Worm (Caenorhabditis elegans) whole organism, L1 larva: ENCODE results near the gene pho-5.

Experiments
- C04F5.9 ChIP-seq: sonication (generic microtip); optimal IDR thresholded peaks from 2 replicates; lab custom pipeline; 2016; ENCODE audit warnings: missing genetic modification characterization, missing compliant biosample characterization
- ceh-82 ChIP-seq, 3 experiments: fragments of 150-350 bp in 1 of 3; sonication (generic microtip) in 2 of 3; optimal IDR thresholded peaks; 2 replicates each; lab custom pipeline; 2014 to 2017; ENCODE audit warnings: missing biosample characterization in 3 of 3, missing genetic modification characterization in 3 of 3
- efl-1 ChIP-seq, 4 experiments: fragments of 150-350 bp; optimal IDR thresholded peaks in 3 of 4; peaks in 1 of 4; 1 replicate in 1 of 4; 2 replicates in 3 of 4; lab custom pipeline; 2014; ENCODE audit warnings: missing biosample characterization in 2 of 4, missing genetic modification characterization in 2 of 4, missing genetic modification reagents in 2 of 4
- nhr-71 ChIP-seq: sonication (generic microtip); optimal IDR thresholded peaks from 2 replicates; lab custom pipeline; 2016; ENCODE audit warnings: mild to moderate bottlenecking, missing genetic modification characterization, moderate library complexity, missing compliant biosample characterization
- nhr-90 ChIP-seq: sonication (generic microtip); optimal IDR thresholded peaks from 2 replicates; lab custom pipeline; 2016; ENCODE audit warnings: mild to moderate bottlenecking, missing genetic modification characterization, missing compliant biosample characterization; ENCODE audit not compliant: poor library complexity
- snu-23 ChIP-seq: sonication (generic microtip); optimal IDR thresholded peaks from 2 replicates; lab custom pipeline; 2016; ENCODE audit warnings: missing genetic modification characterization, missing compliant biosample characterization
- unc-130 ChIP-seq: fragments of 150-350 bp; optimal IDR thresholded peaks from 2 replicates; lab custom pipeline; 2017; ENCODE audit warnings: missing biosample characterization, missing genetic modification characterization, inconsistent platforms
- unc-62 ChIP-seq: fragments of 150-350 bp; optimal IDR thresholded peaks from 2 replicates; lab custom pipeline; 2014; ENCODE audit warnings: missing biosample characterization, missing genetic modification reagents, missing genetic modification characterization

ce11 chrIII:7310662-7311340, 25.1 kb upstream of the pho-5 start, which contains the start of the genes F56C9.6 and F56C9.3:
- TF ChIP-seq C04F5.9 (tag; lab: Kevin White, UChicago) = no peak
- TF ChIP-seq ceh-82 (tag; optimal IDR thresholded peaks at IDR 0.05; lab: Kevin White, UChicago) = no peak
- no peak for TF ChIP-seq efl-1 (optimal IDR thresholded peaks at IDR 0.05; lab: Kevin White, UChicago)
- no peak for TF ChIP-seq efl-1 (GFP tag; optimal IDR thresholded peaks at IDR 0.05 in 1 of 2; lab: Kevin White, UChicago)
- no peak for TF ChIP-seq unc-130 (tag; lab: Kevin White, UChicago)
- TF ChIP-seq nhr-71 (tag; lab: Kevin White, UChicago) = no peak
- no peak for TF ChIP-seq nhr-90 (tag; lab: Kevin White, UChicago)
- TF ChIP-seq unc-62 (GFP tag; lab: Kevin White, UChicago) = no peak
- no peak for TF ChIP-seq snu-23 (GFP tag; lab: Kevin White, UChicago)
